Worm (Caenorhabditis elegans): Measurements from ENCODE around the gene col-148.

- no peak for TF ChIP-seq aly-2 (tag; optimal IDR thresholded peaks at IDR 0.05)
- TF ChIP-seq pqm-1 (tag; optimal IDR thresholded peaks at IDR 0.05), result no peak
- TF ChIP-seq fos-1 (tag; optimal IDR thresholded peaks at IDR 0.05), result no peak
- no peak for TF ChIP-seq skn-1 (tag; optimal IDR thresholded peaks at IDR 0.05)
Measured at ce11 chrV:10249515-10249914, 8.0 kb downstream of the col-148 start.
